Fruit fly (Drosophila melanogaster) whole organism, larva: Measurements from ENCODE around the gene RpS15Aa.

Experiments
- noc ChIP-seq: fragments of 200-800 bp; sonication (Bioruptor generic); optimal IDR thresholded peaks from 3 replicates; lab custom pipeline; 2019; ENCODE audit warnings: missing biosample characterization, mild to moderate bottlenecking, missing genetic modification characterization, moderate library complexity

The RpS15Aa gene

DNA sequence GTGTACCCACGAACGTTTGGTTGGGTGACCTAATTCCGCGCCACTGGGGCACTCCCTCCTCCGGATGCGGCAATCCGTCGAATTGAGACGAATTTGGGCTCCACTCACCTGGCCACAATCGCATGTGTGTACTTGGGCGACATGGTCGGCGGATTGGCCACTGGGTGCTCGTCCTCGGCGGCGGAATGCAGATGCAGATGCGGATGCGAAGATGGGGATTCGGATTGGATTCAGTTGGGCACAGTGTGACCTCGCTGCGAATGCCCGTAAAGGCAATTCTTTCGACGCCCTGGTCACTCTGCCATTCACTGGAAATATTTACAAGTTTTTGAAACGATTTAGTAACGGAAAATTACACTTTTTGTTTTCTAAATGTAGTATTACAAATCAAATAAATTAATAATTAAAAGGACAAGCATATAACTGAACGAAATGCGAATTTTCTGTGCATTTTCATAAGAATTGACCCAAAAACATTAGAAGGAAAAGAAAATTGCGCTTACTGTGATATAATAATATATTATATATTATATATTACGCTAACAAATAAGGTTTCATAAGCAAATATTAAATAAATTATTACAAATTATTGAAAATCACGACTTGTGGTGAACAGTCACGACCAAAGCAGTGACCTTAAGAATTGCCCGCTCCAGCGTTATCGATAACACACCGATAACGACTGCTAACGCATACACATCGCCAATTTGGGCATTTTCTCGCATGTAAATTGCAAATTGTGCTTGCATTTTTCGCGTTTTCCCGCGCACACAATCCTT, 40.9 kb downstream of the RpS15Aa start, which contains the start of gene CG1622:
Gene CG1622 (plus strand): TSS at position 678 of the 779 bp plus-strand sequence.
- TF ChIP-seq noc (tag; lab: Kevin White, UChicago), result no peak

DNA sequence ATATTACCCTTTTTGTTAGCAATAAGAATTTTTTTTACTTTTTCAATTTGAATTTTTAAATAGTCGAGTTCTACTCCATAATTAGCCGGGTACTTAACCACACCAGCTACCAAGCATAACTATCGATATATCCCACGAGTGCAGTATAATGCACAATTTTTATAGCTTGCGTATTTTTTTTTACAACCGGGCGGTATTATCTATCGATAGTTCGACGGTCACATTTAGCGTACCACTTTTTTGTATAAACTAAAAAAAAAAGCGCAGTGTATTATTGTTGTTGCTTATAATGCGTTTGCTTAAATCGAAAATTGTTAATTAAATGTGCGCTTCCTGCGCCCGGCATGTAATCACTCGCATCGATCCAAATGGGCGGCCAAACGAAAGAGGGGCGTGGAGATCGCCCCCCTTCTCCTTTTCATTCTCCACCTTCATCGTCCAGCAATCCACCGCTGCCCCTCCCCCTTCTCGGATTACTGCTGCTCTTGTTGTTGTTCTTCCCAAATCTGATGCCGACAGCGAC, 49.6 kb downstream of the RpS15Aa start, which contains the start of gene Remo:
Gene Remo (plus strand): TSS at position 198 of the 523 bp plus-strand sequence.
- TF ChIP-seq noc (tag; lab: Kevin White, UChicago), result no peak

- no peak for TF ChIP-seq noc (tag; lab: Kevin White, UChicago)
Observed at dm6 chrX:13285749-13286336, 51.7 kb downstream of the RpS15Aa start.
